Worm (Caenorhabditis elegans) whole organism, young adult: ENCODE data around the gene F01D5.10.

ENCODE experiments used
- K11D2.4 ChIP-seq: fragments of 200-800 bp; sonication (Bioruptor generic); IDR thresholded peaks from 2 replicates; pipeline ENCODE4 v1.3.6; 2022; ENCODE audit warnings: missing genetic modification reagents, missing genetic modification characterization, missing compliant biosample characterization
- Y53G8AR.9 ChIP-seq: fragments of 200-800 bp; sonication (Bioruptor generic); conservative IDR thresholded peaks from 2 replicates; pipeline ENCODE4 v1.3.6; 2022; ENCODE audit warnings: missing genetic modification reagents, missing genetic modification characterization, missing compliant biosample characterization
- hlh-26 ChIP-seq: fragments of 200-800 bp; sonication (Bioruptor generic); conservative IDR thresholded peaks from 2 replicates; pipeline ENCODE4 v1.3.6; 2022; ENCODE audit warnings: missing genetic modification reagents, missing genetic modification characterization, missing compliant biosample characterization
- hmg-20 ChIP-seq: fragments of 200-800 bp; sonication (Bioruptor generic); IDR thresholded peaks from 2 replicates; pipeline ENCODE4 v1.3.6; 2022; ENCODE audit warnings: missing genetic modification reagents, missing genetic modification characterization, missing compliant biosample characterization
- hrde-1 ChIP-seq: sonication (generic microtip); optimal IDR thresholded peaks from 2 replicates; lab custom pipeline; 2016; ENCODE audit warnings: missing genetic modification characterization, mild to moderate bottlenecking, missing compliant biosample characterization, moderate library complexity, missing genotype, missing genetic modification reagents, borderline replicate concordance
- lin-26 ChIP-seq: fragments of 200-800 bp; sonication (Bioruptor generic); IDR thresholded peaks from 2 replicates; pipeline ENCODE4 v1.3.6; 2022; ENCODE audit warnings: missing genetic modification reagents, missing genetic modification characterization, missing compliant biosample characterization
- mes-4 ChIP-seq: sonication (generic microtip); optimal IDR thresholded peaks from 2 replicates; lab custom pipeline; 2016; ENCODE audit warnings: missing genotype, missing genetic modification characterization, missing compliant biosample characterization
- pbrm-1 ChIP-seq: fragments of 200-800 bp; sonication (Bioruptor generic); IDR thresholded peaks from 2 replicates; pipeline ENCODE4 v1.3.6; 2022; ENCODE audit warnings: missing genetic modification reagents, missing genetic modification characterization, missing compliant biosample characterization
- rec-8 ChIP-seq, 2 experiments: sonication (generic microtip); optimal IDR thresholded peaks; 2 replicates each; lab custom pipeline; 2016; ENCODE audit warnings: mild to moderate bottlenecking in 2 of 2, missing genetic modification characterization in 2 of 2, missing genetic modification reagents in 2 of 2, missing genotype in 2 of 2, missing biosample characterization in 1 of 2, missing compliant biosample characterization in 1 of 2, moderate library complexity in 1 of 2

- TF ChIP-seq Y53G8AR.9 (GFP tag; lab: Robert Waterston, UW): no peak
- TF ChIP-seq mes-4 (tag; lab: Kevin White, UChicago): no peak
- no peak for TF ChIP-seq hrde-1
- TF ChIP-seq lin-26: no peak
- TF ChIP-seq hmg-20: no peak
- no peak for TF ChIP-seq pbrm-1 (GFP tag; lab: Robert Waterston, UW)
- no peak for TF ChIP-seq hlh-26 (GFP tag; lab: Robert Waterston, UW)
- no peak for TF ChIP-seq K11D2.4 (GFP tag; lab: Robert Waterston, UW)
- no peak for TF ChIP-seq rec-8 (tag; optimal IDR thresholded peaks at IDR 0.05; lab: Kevin White, UChicago)
Measured at ce11 chrII:14052204-14052603, 31.1 kb upstream of the F01D5.10 start, which contains the start of gene daf-5.
